Fruit fly (Drosophila melanogaster) whole organism, prepupa: Measurements from ENCODE around the gene CG42258.

Experiments
- CG10631 ChIP-seq: fragments of 200-800 bp; sonication (Bioruptor generic); optimal IDR thresholded peaks from 2 replicates; lab custom pipeline; 2016; ENCODE audit warnings: missing biosample characterization, missing genetic modification characterization
- CG11294 ChIP-seq: fragments of 200-800 bp; sonication (Bioruptor generic); IDR thresholded peaks from 2 replicates; pipeline ENCODE4 v1.3.6; 2022; ENCODE audit warnings: missing biosample characterization, missing genetic modification characterization
- CG11762 ChIP-seq: fragments of 200-800 bp; sonication (Bioruptor generic); optimal IDR thresholded peaks from 3 replicates; lab custom pipeline; 2016; ENCODE audit warnings: missing biosample characterization, missing genetic modification characterization; ENCODE audit not compliant: insufficient read depth
- CG11902 ChIP-seq: fragments of 200-800 bp; sonication (Bioruptor generic); optimal IDR thresholded peaks from 3 replicates; lab custom pipeline; 2016; ENCODE audit warnings: missing biosample characterization, missing genetic modification characterization
- CG15336 ChIP-seq: fragments of 200-800 bp; sonication (Bioruptor generic); IDR thresholded peaks from 2 replicates; pipeline ENCODE4 v1.3.6; 2022; ENCODE audit warnings: missing biosample characterization, missing genetic modification characterization
- CG1621 ChIP-seq: fragments of 200-800 bp; sonication (Bioruptor generic); optimal IDR thresholded peaks from 3 replicates; lab custom pipeline; 2018; ENCODE audit warnings: missing biosample characterization, mild to moderate bottlenecking, missing genetic modification characterization
- CG16779 ChIP-seq: fragments of 200-800 bp; sonication (Bioruptor generic); optimal IDR thresholded peaks from 3 replicates; lab custom pipeline; 2017; ENCODE audit warnings: missing biosample characterization, mild to moderate bottlenecking, missing genetic modification characterization
- CG3032 ChIP-seq: fragments of 200-800 bp; optimal IDR thresholded peaks from 2 replicates; lab custom pipeline; 2019; ENCODE audit warnings: missing biosample characterization, mild to moderate bottlenecking, missing genetic modification characterization, moderate library complexity
- CG31627 ChIP-seq: fragments of 200-800 bp; sonication (Bioruptor generic); optimal IDR thresholded peaks from 3 replicates; lab custom pipeline; 2016; ENCODE audit warnings: missing biosample characterization, missing genetic modification characterization
- CG3919 ChIP-seq: fragments of 200-800 bp; sonication (Bioruptor generic); optimal IDR thresholded peaks from 3 replicates; lab custom pipeline; 2016; ENCODE audit warnings: missing biosample characterization, missing genetic modification characterization
- CG4318 ChIP-seq: fragments of 200-800 bp; sonication (Bioruptor generic); optimal IDR thresholded peaks from 3 replicates; lab custom pipeline; 2017; ENCODE audit warnings: missing biosample characterization, mild to moderate bottlenecking, missing genetic modification characterization
- CG6276 ChIP-seq: fragments of 200-800 bp; sonication (Bioruptor generic); optimal IDR thresholded peaks from 2 replicates; lab custom pipeline; 2017; ENCODE audit warnings: missing biosample characterization, mild to moderate bottlenecking, missing genetic modification characterization
- CG6792 ChIP-seq: fragments of 200-800 bp; sonication (Bioruptor generic); optimal IDR thresholded peaks from 3 replicates; lab custom pipeline; 2016; ENCODE audit warnings: missing biosample characterization, missing genetic modification characterization
- CG6808 ChIP-seq: fragments of 200-800 bp; sonication (Bioruptor generic); optimal IDR thresholded peaks from 3 replicates; lab custom pipeline; 2017; ENCODE audit warnings: missing biosample characterization, missing genetic modification characterization, mild to moderate bottlenecking, moderate library complexity, missing genetic modification reagents
- CG6854 ChIP-seq: fragments of 200-800 bp; sonication (Bioruptor generic); optimal IDR thresholded peaks from 2 replicates; lab custom pipeline; 2017; ENCODE audit warnings: missing biosample characterization, mild to moderate bottlenecking, missing genetic modification characterization
- CG7368 ChIP-seq: fragments of 200-800 bp; sonication (Bioruptor generic); optimal IDR thresholded peaks from 3 replicates; lab custom pipeline; 2016; ENCODE audit warnings: missing biosample characterization, missing genetic modification characterization
- CG8119 ChIP-seq: fragments of 200-800 bp; sonication (Bioruptor generic); IDR thresholded peaks from 3 replicates; pipeline ENCODE4 v1.3.6; 2022; ENCODE audit warnings: missing biosample characterization, missing genetic modification characterization
- CG8319 ChIP-seq: fragments of 200-800 bp; sonication (Bioruptor generic); optimal IDR thresholded peaks from 3 replicates; lab custom pipeline; 2016; ENCODE audit warnings: missing biosample characterization, missing genetic modification characterization
- CG8632 ChIP-seq: fragments of 200-800 bp; sonication (Bioruptor generic); optimal IDR thresholded peaks from 3 replicates; lab custom pipeline; 2016; ENCODE audit warnings: missing biosample characterization, missing genetic modification characterization
- CG9139 ChIP-seq: fragments of 200-800 bp; sonication (Bioruptor generic); optimal IDR thresholded peaks from 3 replicates; lab custom pipeline; 2017; ENCODE audit warnings: missing biosample characterization, mild to moderate bottlenecking, missing genetic modification characterization
- Eip75B ChIP-seq: fragments of 200-800 bp; sonication (Bioruptor generic); optimal IDR thresholded peaks from 3 replicates; lab custom pipeline; 2016; ENCODE audit warnings: missing biosample characterization, missing genetic modification characterization
- Eip78C ChIP-seq: fragments of 200-800 bp; sonication (Bioruptor generic); peaks from one replicate; lab custom pipeline; 2016; ENCODE audit warnings: missing biosample characterization, missing genetic modification characterization
- Eip93F ChIP-seq: fragments of 200-800 bp; sonication (Bioruptor generic); optimal IDR thresholded peaks from 2 replicates; lab custom pipeline; 2016; ENCODE audit warnings: missing biosample characterization, mild to moderate bottlenecking, missing genetic modification characterization
- Ets21C ChIP-seq: fragments of 200-800 bp; sonication (Bioruptor generic); optimal IDR thresholded peaks from 3 replicates; lab custom pipeline; 2016; ENCODE audit warnings: missing biosample characterization, missing genetic modification characterization
- Ets96B ChIP-seq: fragments of 200-800 bp; optimal IDR thresholded peaks from 2 replicates; lab custom pipeline; 2019; ENCODE audit warnings: missing biosample characterization, mild to moderate bottlenecking, missing genetic modification characterization, moderate library complexity
- Hr38 ChIP-seq: sonication (Bioruptor generic); optimal IDR thresholded peaks from 2 replicates; lab custom pipeline; 2016; ENCODE audit warnings: missing biosample characterization, missing genetic modification characterization
- Hr39 ChIP-seq: fragments of 200-800 bp; sonication (Bioruptor generic); optimal IDR thresholded peaks from 2 replicates; lab custom pipeline; 2016; ENCODE audit warnings: missing biosample characterization, missing genetic modification characterization
- Hr4 ChIP-seq: fragments of 200-800 bp; sonication (Bioruptor generic); optimal IDR thresholded peaks from 3 replicates; lab custom pipeline; 2016; ENCODE audit warnings: missing biosample characterization, missing genetic modification characterization
- Lpt ChIP-seq: fragments of 200-800 bp; sonication (Bioruptor generic); optimal IDR thresholded peaks from 3 replicates; lab custom pipeline; 2016; ENCODE audit warnings: missing biosample characterization, missing genetic modification characterization
- Met ChIP-seq: fragments of 200-800 bp; sonication (Bioruptor generic); optimal IDR thresholded peaks from 3 replicates; lab custom pipeline; 2016; ENCODE audit warnings: missing biosample characterization, missing genetic modification characterization
- OdsH ChIP-seq: fragments of 200-800 bp; sonication (Bioruptor generic); optimal IDR thresholded peaks from 3 replicates; lab custom pipeline; 2016; ENCODE audit warnings: missing biosample characterization, missing genetic modification characterization
- Smox ChIP-seq: fragments of 200-800 bp; sonication (Bioruptor generic); optimal IDR thresholded peaks from 3 replicates; lab custom pipeline; 2016; ENCODE audit warnings: missing biosample characterization, missing genetic modification characterization
- Sox102F ChIP-seq: fragments of 200-800 bp; sonication (Bioruptor generic); optimal IDR thresholded peaks from 2 replicates; lab custom pipeline; 2016; ENCODE audit warnings: missing biosample characterization, mild to moderate bottlenecking, missing genetic modification characterization
- Sox15 ChIP-seq: fragments of 200-800 bp; sonication (Bioruptor generic); optimal IDR thresholded peaks from 3 replicates; lab custom pipeline; 2016; ENCODE audit warnings: missing biosample characterization, missing genetic modification characterization
- cyc ChIP-seq: fragments of 200-800 bp; sonication (Bioruptor generic); optimal IDR thresholded peaks from 3 replicates; lab custom pipeline; 2016; ENCODE audit warnings: missing biosample characterization, missing genetic modification characterization
- dac ChIP-seq: fragments of 200-800 bp; sonication (Bioruptor generic); optimal IDR thresholded peaks from 2 replicates; lab custom pipeline; 2017; ENCODE audit warnings: missing biosample characterization, mild to moderate bottlenecking, missing genetic modification characterization
- dsx ChIP-seq: fragments of 200-800 bp; optimal IDR thresholded peaks from 3 replicates; lab custom pipeline; 2019; ENCODE audit warnings: missing biosample characterization, mild to moderate bottlenecking, missing genetic modification characterization, moderate library complexity; ENCODE audit not compliant: poor library complexity, severe bottlenecking
- eg ChIP-seq: fragments of 200-800 bp; sonication (Bioruptor generic); IDR thresholded peaks from 3 replicates; pipeline ENCODE4 v1.3.6; 2022; ENCODE audit warnings: missing biosample characterization, missing genetic modification characterization
- fd59A ChIP-seq: fragments of 200-800 bp; sonication (Bioruptor generic); optimal IDR thresholded peaks from 2 replicates; lab custom pipeline; 2017; ENCODE audit warnings: missing biosample characterization, mild to moderate bottlenecking, missing genetic modification characterization, missing genetic modification reagents
- fd85E ChIP-seq: fragments of 200-800 bp; sonication (Bioruptor generic); optimal IDR thresholded peaks from 3 replicates; lab custom pipeline; 2016; ENCODE audit warnings: missing biosample characterization, missing genetic modification characterization
- fkh ChIP-seq: fragments of 200-800 bp; sonication (Bioruptor generic); optimal IDR thresholded peaks from 3 replicates; lab custom pipeline; 2017; ENCODE audit warnings: missing biosample characterization, mild to moderate bottlenecking, missing genetic modification characterization, moderate library complexity
- lz ChIP-seq: fragments of 200-800 bp; sonication (Bioruptor generic); optimal IDR thresholded peaks from 3 replicates; lab custom pipeline; 2016; ENCODE audit warnings: missing biosample characterization, missing genetic modification characterization
- net ChIP-seq: fragments of 200-800 bp; sonication (Bioruptor generic); optimal IDR thresholded peaks from 3 replicates; lab custom pipeline; 2016; ENCODE audit warnings: missing biosample characterization, missing genetic modification characterization
- pdm3 ChIP-seq: fragments of 200-800 bp; sonication (Bioruptor generic); optimal IDR thresholded peaks from 3 replicates; lab custom pipeline; 2016; ENCODE audit warnings: missing biosample characterization, missing genetic modification characterization
- salr ChIP-seq, 2 experiments: fragments of 200-800 bp; sonication (Bioruptor generic); optimal IDR thresholded peaks; 3 replicates each; lab custom pipeline; 2016 to 2018; ENCODE audit warnings: missing biosample characterization in 2 of 2, missing genetic modification characterization in 2 of 2, mild to moderate bottlenecking in 1 of 2
- spab ChIP-seq: fragments of 200-800 bp; sonication (Bioruptor generic); optimal IDR thresholded peaks from 2 replicates; lab custom pipeline; 2017; ENCODE audit warnings: missing biosample characterization, mild to moderate bottlenecking, missing genetic modification characterization, missing genetic modification reagents
- ss ChIP-seq, 2 experiments: fragments of 200-800 bp; sonication (Bioruptor generic); optimal IDR thresholded peaks; 2 replicates in 1 of 2; 3 replicates in 1 of 2; lab custom pipeline; 2017 to 2018; ENCODE audit warnings: mild to moderate bottlenecking in 2 of 2, missing biosample characterization in 2 of 2, missing genetic modification characterization in 2 of 2, moderate library complexity in 1 of 2
- svp ChIP-seq: fragments of 200-800 bp; sonication (Bioruptor generic); peaks from one replicate; lab custom pipeline; 2016; ENCODE audit warnings: missing biosample characterization, missing genetic modification characterization
- topi ChIP-seq: fragments of 200-800 bp; sonication (Bioruptor generic); optimal IDR thresholded peaks from 3 replicates; lab custom pipeline; 2016; ENCODE audit warnings: missing biosample characterization, missing genetic modification characterization

Gene CG42258

DNA sequence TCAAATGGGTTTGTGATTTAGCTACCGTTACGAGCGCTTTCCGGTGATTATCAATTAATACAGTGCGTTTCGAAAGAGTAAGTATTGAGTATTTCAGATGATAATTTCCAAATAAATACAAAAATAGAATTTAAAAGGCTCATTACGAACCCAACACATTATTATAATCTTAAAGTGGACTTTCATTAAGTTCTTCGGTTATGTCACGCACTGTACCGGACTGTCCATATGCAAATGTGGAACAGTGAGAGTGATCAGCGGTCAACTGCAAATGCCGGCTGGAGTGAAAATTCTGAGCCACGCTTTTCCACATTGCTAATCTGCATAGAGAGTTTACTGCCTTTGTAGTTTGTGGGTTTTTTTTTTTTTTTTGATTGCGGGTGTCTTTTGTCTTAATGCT, 9.6 kb upstream of the CG42258 start:
- TF ChIP-seq CG9139 (GFP tag; lab: Kevin White, UChicago) (no peak), Hr38 (no peak), Sox102F (GFP tag; lab: Kevin White, UChicago) (no peak), CG4318 (GFP tag; lab: Kevin White, UChicago) (no peak), CG16779 (tag; lab: Kevin White, UChicago) (no peak), spab (GFP tag; lab: Kevin White, UChicago) (no peak), CG3919 (GFP tag; lab: Kevin White, UChicago) (no peak), CG31627 (no peak), fd85E (no peak), CG10631 (GFP tag; lab: Kevin White, UChicago) (no peak)

DNA sequence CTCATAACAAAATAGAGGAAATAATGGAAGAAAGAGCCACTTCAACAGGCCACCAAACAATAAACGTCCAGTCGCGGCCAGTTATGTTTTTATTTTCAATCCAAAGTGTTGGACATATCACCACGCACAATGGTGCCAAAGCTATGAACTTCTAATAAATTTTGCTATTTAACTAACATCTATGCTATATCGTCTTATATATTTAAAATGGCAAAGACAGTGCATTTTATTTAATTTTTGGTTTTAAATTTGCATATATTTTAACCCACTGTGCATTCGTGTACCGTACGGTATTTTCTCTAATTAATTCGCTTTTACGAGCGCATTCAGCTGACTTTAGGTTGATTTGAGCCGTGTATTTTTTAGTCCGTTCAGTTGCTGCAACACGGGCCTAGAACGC, 9.0 kb upstream of the CG42258 start, which contains the start of gene CG15927:
Gene CG15927 (plus strand): TSS at position 372 of the 400 bp plus-strand sequence.
- TF ChIP-seq pdm3 (GFP tag; lab: Kevin White, UChicago) (peak; percentile 13), salr (GFP tag; optimal IDR thresholded peaks at IDR 0.05; lab: Kevin White, UChicago) (no peak), CG16779 (tag; lab: Kevin White, UChicago) (no peak), topi (GFP tag; lab: Kevin White, UChicago) (no peak), CG15336 (peak; percentile 47; the same call in 1 of the 2 replicates), Eip93F (GFP tag; lab: Kevin White, UChicago) (no peak), Hr39 (GFP tag; lab: Kevin White, UChicago) (peak; percentile 13), Met (GFP tag; lab: Kevin White, UChicago) (peak; percentile 13), lz (peak; percentile 6), CG3919 (GFP tag; lab: Kevin White, UChicago) (no peak), CG3032 (tag; lab: Kevin White, UChicago) (no peak), CG31627 (no peak), ss (GFP tag; optimal IDR thresholded peaks at IDR 0.05; lab: Kevin White, UChicago) (no peak), CG11762 (GFP tag; lab: Kevin White, UChicago) (no peak), CG6276 (no peak), Ets21C (GFP tag; lab: Kevin White, UChicago) (no peak), fkh (GFP tag; lab: Kevin White, UChicago) (no peak), CG7368 (no peak), eg (GFP tag; lab: Robert Waterston, UW) (peak; percentile 46; the same call in 2 of the 3 replicates), CG8319 (no peak), CG8119 (GFP tag; lab: Robert Waterston, UW) (peak; percentile 59; the same call in 2 of the 3 replicates), CG8632 (no peak), Smox (peak; percentile 13), OdsH (GFP tag; lab: Kevin White, UChicago) (peak; percentile 16), svp (GFP tag; lab: Kevin White, UChicago) (no peak), fd59A (GFP tag; lab: Kevin White, UChicago) (no peak), net (no peak), fd85E (no peak), Eip78C (GFP tag; lab: Kevin White, UChicago) (peak; percentile 59), CG6854 (GFP tag; lab: Kevin White, UChicago) (no peak), Hr4 (GFP tag; lab: Kevin White, UChicago) (peak; percentile 64), Hr38 (no peak), CG1621 (tag; lab: Kevin White, UChicago) (no peak), CG10631 (GFP tag; lab: Kevin White, UChicago) (peak; percentile 14), Ets96B (tag; lab: Kevin White, UChicago) (no peak), Sox102F (GFP tag; lab: Kevin White, UChicago) (no peak), CG11294 (GFP tag; lab: Robert Waterston, UW) (no peak), Eip75B (GFP tag; lab: Kevin White, UChicago) (no peak), Lpt (no peak), Sox15 (GFP tag; lab: Kevin White, UChicago) (no peak), CG6808 (GFP tag; lab: Kevin White, UChicago) (no peak), dsx (GFP tag; lab: Kevin White, UChicago) (no peak), dac (GFP tag; lab: Kevin White, UChicago) (no peak), CG9139 (GFP tag; lab: Kevin White, UChicago) (no peak), CG11902 (GFP tag; lab: Kevin White, UChicago) (no peak), CG4318 (GFP tag; lab: Kevin White, UChicago) (no peak), cyc (GFP tag; lab: Kevin White, UChicago) (no peak), CG6792 (GFP tag; lab: Kevin White, UChicago) (no peak)
